Worm (Caenorhabditis elegans): Measurements from ENCODE around the gene srh-272.

Gene srh-272

ce11 chrV:2849071-2849470 is 14.1 kb upstream of the srh-272 start, which contains the start of gene ugt-53:
TSS of gene ugt-53 (plus strand) at chrV:2849343.
- TF ChIP-seq nhr-28 (tag; optimal IDR thresholded peaks at IDR 0.05) (no peak), ceh-39 (tag; optimal IDR thresholded peaks at IDR 0.05) (no peak), unc-39 (tag; optimal IDR thresholded peaks at IDR 0.05) (no peak), flh-1 (GFP tag; optimal IDR thresholded peaks at IDR 0.05) (no peak), mls-2 (tag; optimal IDR thresholded peaks at IDR 0.05) (no peak), zip-8 (tag; optimal IDR thresholded peaks at IDR 0.05) (no peak), lsy-2 (tag; optimal IDR thresholded peaks at IDR 0.05) (no peak), ztf-11 (tag; optimal IDR thresholded peaks at IDR 0.05) (no peak), nhr-76 (tag; optimal IDR thresholded peaks at IDR 0.05) (no peak), bed-3 (GFP tag; optimal IDR thresholded peaks at IDR 0.05) (no peak), drap-1 (GFP tag; optimal IDR thresholded peaks at IDR 0.05) (no peak), sptf-1 (tag; optimal IDR thresholded peaks at IDR 0.05) (no peak), ceh-83 (GFP tag; optimal IDR thresholded peaks at IDR 0.05) (no peak)

- TF ChIP-seq elt-3 (tag; optimal IDR thresholded peaks at IDR 0.05) = no peak
- TF ChIP-seq ham-2 (GFP tag; optimal IDR thresholded peaks at IDR 0.05) = no peak
- no peak for TF ChIP-seq ces-1 (GFP tag; optimal IDR thresholded peaks at IDR 0.05)
- no peak for TF ChIP-seq drap-1 (GFP tag; optimal IDR thresholded peaks at IDR 0.05)
- no peak for TF ChIP-seq hlh-1 (tag; optimal IDR thresholded peaks at IDR 0.05)
- no peak for TF ChIP-seq pha-4 (tag; optimal IDR thresholded peaks at IDR 0.05)
- TF ChIP-seq tbx-8 (GFP tag; optimal IDR thresholded peaks at IDR 0.05) = no peak
Measured at ce11 chrV:2855473-2855872, 7.7 kb upstream of the srh-272 start, which contains the start of gene srj-57. TSS of gene srj-57 (minus strand) at chrV:2855573.

- TF ChIP-seq mep-1 (tag; optimal IDR thresholded peaks at IDR 0.05) (no peak), mab-5 (tag; optimal IDR thresholded peaks at IDR 0.05) (no peak)
Measured at ce11 chrV:2857842-2858241, 5.3 kb upstream of the srh-272 start, which contains the start of gene srj-55. TSS of gene srj-55 (minus strand) at chrV:2857942.

ce11 chrV:2859738-2860137 is 3.4 kb upstream of the srh-272 start, which contains the start of gene srj-54:
TSS of gene srj-54 (minus strand) at chrV:2859838.
- TF ChIP-seq pha-4 (tag; optimal IDR thresholded peaks at IDR 0.05) = no peak
- no peak for TF ChIP-seq mep-1 (tag; optimal IDR thresholded peaks at IDR 0.05)
- no peak for TF ChIP-seq tbx-8 (GFP tag; optimal IDR thresholded peaks at IDR 0.05)
- TF ChIP-seq nhr-12 (tag; optimal IDR thresholded peaks at IDR 0.05) = no peak
- TF ChIP-seq ces-1 (GFP tag; optimal IDR thresholded peaks at IDR 0.05) = no peak
- TF ChIP-seq snpc-4 (tag; optimal IDR thresholded peaks at IDR 0.05) = no peak
- no peak for TF ChIP-seq nhr-237 (tag; optimal IDR thresholded peaks at IDR 0.05)

ce11 chrV:2861505-2861904 is 1.6 kb upstream of the srh-272 start, which contains the start of gene srh-270:
TSS of gene srh-270 (minus strand) at chrV:2861605.
- no peak for TF ChIP-seq ham-2 (GFP tag; optimal IDR thresholded peaks at IDR 0.05)
- no peak for TF ChIP-seq drap-1 (GFP tag; optimal IDR thresholded peaks at IDR 0.05)
- no peak for TF ChIP-seq snpc-4 (tag; optimal IDR thresholded peaks at IDR 0.05)
- no peak for TF ChIP-seq pha-4 (tag; optimal IDR thresholded peaks at IDR 0.05)
- no peak for TF ChIP-seq lin-13 (tag; optimal IDR thresholded peaks at IDR 0.05)
- TF ChIP-seq blmp-1 (tag; optimal IDR thresholded peaks at IDR 0.05) = no peak
- TF ChIP-seq unc-39 (tag; optimal IDR thresholded peaks at IDR 0.05) = no peak
- TF ChIP-seq nhr-237 (tag; optimal IDR thresholded peaks at IDR 0.05) = no peak
- TF ChIP-seq nhr-76 (tag; optimal IDR thresholded peaks at IDR 0.05) = no peak
- TF ChIP-seq nhr-12 (tag; optimal IDR thresholded peaks at IDR 0.05) = no peak
- TF ChIP-seq mls-2 (tag; optimal IDR thresholded peaks at IDR 0.05) = no peak
- no peak for TF ChIP-seq flh-1 (GFP tag; optimal IDR thresholded peaks at IDR 0.05)
- no peak for TF ChIP-seq hlh-1 (tag; optimal IDR thresholded peaks at IDR 0.05)
- TF ChIP-seq M03D4.4 (tag; optimal IDR thresholded peaks at IDR 0.05) = no peak
- TF ChIP-seq nhr-2 (tag; optimal IDR thresholded peaks at IDR 0.05) = no peak
- TF ChIP-seq mep-1 (tag; optimal IDR thresholded peaks at IDR 0.05) = no peak
- no peak for TF ChIP-seq ceh-43 (GFP tag; optimal IDR thresholded peaks at IDR 0.05)
- no peak for TF ChIP-seq nhr-28 (tag; optimal IDR thresholded peaks at IDR 0.05)

- TF ChIP-seq ztf-11 (tag; optimal IDR thresholded peaks at IDR 0.05) (no peak), flh-1 (GFP tag; optimal IDR thresholded peaks at IDR 0.05) (no peak)
Measured at ce11 chrV:2864899-2865298, 1.8 kb downstream of the srh-272 start, which contains the start of gene srh-240. TSS of gene srh-240 (plus strand) at chrV:2865199.

ce11 chrV:2869503-2869902 is 6.4 kb downstream of the srh-272 start, which contains the start of gene srh-241:
TSS of gene srh-241 (minus strand) at chrV:2869603.
- TF ChIP-seq nhr-12 (tag; optimal IDR thresholded peaks at IDR 0.05) (no peak), ceh-83 (GFP tag; optimal IDR thresholded peaks at IDR 0.05) (no peak)

All from whole organism, mixed stage, embryonic.